Fruit fly (Drosophila melanogaster): ENCODE data around the gene CG3939.

- TF ChIP-seq CG12071 (GFP tag; optimal IDR thresholded peaks at IDR 0.05) (no peak), chm (GFP tag; IDR thresholded peaks at IDR 0.05) (no peak), CG17328 (GFP tag; IDR thresholded peaks at IDR 0.05) (no peak)
Observed at dm6 chrX:3158620-3159019, 16.2 kb upstream of the CG3939 start.
